Worm (Caenorhabditis elegans) whole organism, midembryonic: ENCODE measurements around the gene sel-1.

Experiments
- T22C8.4 ChIP-seq: fragments of 200-800 bp; sonication (Bioruptor generic); IDR thresholded peaks from 2 replicates; pipeline ENCODE4 v1.3.6; 2022; ENCODE audit warnings: missing genetic modification characterization, missing compliant biosample characterization
- cog-1 ChIP-seq: sonication (generic microtip); optimal IDR thresholded peaks from 2 replicates; lab custom pipeline; 2016; ENCODE audit warnings: missing genetic modification characterization, missing compliant biosample characterization
- flt-1 ChIP-seq: fragments of 200-800 bp; sonication (Bioruptor generic); IDR thresholded peaks from 2 replicates; pipeline ENCODE4 v1.3.6; 2022; ENCODE audit warnings: missing genetic modification characterization, missing compliant biosample characterization
- klf-2 ChIP-seq: fragments of 200-800 bp; sonication (Bioruptor generic); conservative IDR thresholded peaks from 2 replicates; pipeline ENCODE4 v1.3.6; 2022; ENCODE audit warnings: missing genetic modification reagents, missing genetic modification characterization, missing compliant biosample characterization
- med-1 ChIP-seq: sonication (generic microtip); optimal IDR thresholded peaks from 2 replicates; lab custom pipeline; 2017; ENCODE audit warnings: missing genetic modification characterization, mild to moderate bottlenecking, missing compliant biosample characterization, antibody characterized with exemption, missing genetic modification reagents; ENCODE audit not compliant: insufficient read depth
- ref-1 ChIP-seq: fragments of 200-800 bp; sonication (Bioruptor generic); conservative IDR thresholded peaks from 2 replicates; pipeline ENCODE4 v1.3.6; 2022; ENCODE audit warnings: missing genetic modification reagents, missing genetic modification characterization, missing compliant biosample characterization
- tab-1 ChIP-seq: fragments of 200-800 bp; sonication (Bioruptor generic); IDR thresholded peaks from 2 replicates; pipeline ENCODE4 v1.3.6; 2022; ENCODE audit warnings: missing genetic modification characterization, missing compliant biosample characterization
- ztf-23 ChIP-seq: fragments of 200-800 bp; sonication (Bioruptor generic); IDR thresholded peaks from 2 replicates; pipeline ENCODE4 v1.3.6; 2022; ENCODE audit warnings: missing genetic modification reagents, missing genetic modification characterization, missing compliant biosample characterization
- ztf-29 ChIP-seq: fragments of 200-800 bp; sonication (Bioruptor generic); IDR thresholded peaks from 2 replicates; pipeline ENCODE4 v1.3.6; 2022; ENCODE audit warnings: missing genetic modification reagents, missing genetic modification characterization, missing compliant biosample characterization

sel-1 gene

DNA sequence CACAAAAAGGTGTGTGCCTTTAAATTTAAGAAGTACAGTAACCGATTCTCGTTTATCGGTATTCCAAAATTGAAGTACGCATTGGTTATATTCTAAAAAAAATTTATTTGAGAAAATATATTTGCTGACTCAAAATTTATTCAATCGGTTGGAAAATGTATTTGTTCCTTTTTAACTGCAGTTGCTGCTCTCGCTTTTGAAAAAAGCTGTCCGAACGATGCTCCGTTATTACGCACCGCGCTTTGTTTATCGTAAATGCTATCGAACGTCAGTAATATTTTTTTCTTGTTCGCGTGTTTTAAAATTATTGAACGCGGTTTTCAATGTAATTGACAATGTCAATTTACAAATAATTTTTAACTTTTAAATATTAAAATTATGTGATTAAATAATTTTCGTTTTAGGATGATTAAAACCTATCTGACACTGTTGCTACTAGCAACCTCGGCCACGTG lies at the start of gene sel-1:
TSS of gene sel-1 (plus strand) at position 405 of the 455 bp plus-strand sequence.
- TF ChIP-seq ztf-23 (GFP tag; lab: Robert Waterston, UW) (no peak), klf-2 (no peak), ztf-29 (GFP tag; lab: Robert Waterston, UW) (no peak)

DNA sequence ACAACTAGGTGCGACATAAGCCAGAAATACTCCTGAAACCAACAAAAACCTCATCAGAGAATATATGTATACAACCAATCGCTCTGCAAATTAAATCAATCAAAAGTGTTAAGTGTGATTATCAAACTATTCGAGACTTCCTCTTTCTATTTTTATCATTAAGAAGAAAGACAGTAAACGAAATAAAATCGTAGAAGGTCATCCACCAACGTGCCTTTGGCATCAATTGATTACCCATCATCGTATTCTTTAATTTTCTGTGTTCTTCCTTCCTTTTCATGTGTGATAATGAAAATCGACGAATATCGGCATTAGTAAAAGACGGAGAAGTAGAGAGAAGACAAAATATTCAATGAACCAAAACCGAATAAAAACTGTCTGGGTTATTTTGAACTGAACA lies 48.6 kb upstream of the sel-1 start:
- no peak for TF ChIP-seq T22C8.4 (GFP tag; lab: Robert Waterston, UW)
- no peak for TF ChIP-seq med-1 (GFP tag; lab: Kevin White, UChicago)
- TF ChIP-seq ztf-29 (GFP tag; lab: Robert Waterston, UW): no peak

DNA sequence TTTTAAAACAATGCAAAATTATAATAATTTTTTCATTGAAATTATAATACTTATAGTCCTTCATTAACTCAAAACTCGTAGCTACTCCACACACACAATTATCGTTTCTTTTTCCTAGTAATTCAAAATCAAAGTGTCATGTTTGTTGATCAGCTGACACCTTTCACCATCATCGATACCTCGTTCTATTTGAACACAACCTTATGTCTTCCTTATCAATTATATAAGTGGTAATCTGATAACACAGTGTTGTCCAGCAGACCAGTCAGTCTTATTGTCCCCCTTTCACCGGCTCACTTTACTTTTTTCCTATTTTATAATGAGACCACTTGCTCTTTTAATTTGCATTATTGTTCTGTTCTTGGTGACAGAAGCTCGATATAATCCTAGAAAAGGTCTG lies 47.8 kb upstream of the sel-1 start, which contains the start of the genes T28H10.2 and lgmn-1:
TSS of gene T28H10.2 (minus strand) at position 177 of the 400 bp plus-strand sequence.
TSS of gene lgmn-1 (plus strand) at position 284 of the 400 bp plus-strand sequence.
- TF ChIP-seq ref-1 (GFP tag; lab: Robert Waterston, UW) (no peak), klf-2 (no peak), flt-1 (GFP tag; lab: Robert Waterston, UW) (no peak), ztf-23 (GFP tag; lab: Robert Waterston, UW) (no peak), tab-1 (GFP tag; lab: Robert Waterston, UW) (no peak), med-1 (GFP tag; lab: Kevin White, UChicago) (no peak), cog-1 (tag; lab: Kevin White, UChicago) (no peak), ztf-29 (GFP tag; lab: Robert Waterston, UW) (no peak), T22C8.4 (GFP tag; lab: Robert Waterston, UW) (no peak)

DNA sequence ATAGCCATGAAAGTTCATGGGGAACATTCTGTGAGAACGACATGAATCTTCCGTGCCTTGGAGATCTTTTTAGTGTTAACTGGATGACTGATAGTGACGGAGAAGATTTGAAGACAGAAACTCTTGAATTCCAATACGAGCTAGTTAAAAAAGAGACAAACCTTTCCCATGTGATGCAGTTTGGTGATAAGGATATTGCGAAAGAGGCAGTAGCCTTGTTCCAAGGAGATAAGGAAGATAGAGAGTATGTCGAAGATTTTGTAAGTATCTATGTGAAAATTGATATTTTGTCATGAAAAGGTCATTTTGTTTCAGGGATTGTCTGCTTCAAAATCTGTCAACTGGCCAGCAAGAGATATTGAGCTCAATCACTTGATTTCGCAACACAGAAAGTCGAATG lies 46.6 kb upstream of the sel-1 start:
- TF ChIP-seq cog-1 (tag; lab: Kevin White, UChicago): no peak
- no peak for TF ChIP-seq tab-1 (GFP tag; lab: Robert Waterston, UW)

DNA sequence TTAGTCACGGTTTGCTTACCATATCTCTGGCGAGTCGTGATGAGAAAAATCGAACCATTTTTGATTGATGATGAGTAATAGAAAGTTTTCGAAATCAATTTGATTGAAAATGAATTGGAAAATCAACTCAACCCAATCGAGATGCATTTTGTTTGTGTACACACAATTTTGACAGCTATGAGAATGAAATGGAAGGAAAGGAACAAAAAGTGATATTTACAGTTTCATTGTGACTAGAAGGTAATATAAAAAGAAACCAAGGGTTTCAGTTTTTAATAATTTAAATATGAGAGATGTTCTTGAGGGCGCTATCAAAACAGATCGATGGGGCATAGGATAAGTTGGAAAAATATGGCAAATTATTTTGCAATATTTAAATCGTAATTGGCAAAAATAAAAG lies 43.4 kb upstream of the sel-1 start, which contains the start of gene cal-1:
TSS of gene cal-1 (minus strand) at position 101 of the 400 bp plus-strand sequence.
- TF ChIP-seq ref-1 (GFP tag; lab: Robert Waterston, UW): no peak

DNA sequence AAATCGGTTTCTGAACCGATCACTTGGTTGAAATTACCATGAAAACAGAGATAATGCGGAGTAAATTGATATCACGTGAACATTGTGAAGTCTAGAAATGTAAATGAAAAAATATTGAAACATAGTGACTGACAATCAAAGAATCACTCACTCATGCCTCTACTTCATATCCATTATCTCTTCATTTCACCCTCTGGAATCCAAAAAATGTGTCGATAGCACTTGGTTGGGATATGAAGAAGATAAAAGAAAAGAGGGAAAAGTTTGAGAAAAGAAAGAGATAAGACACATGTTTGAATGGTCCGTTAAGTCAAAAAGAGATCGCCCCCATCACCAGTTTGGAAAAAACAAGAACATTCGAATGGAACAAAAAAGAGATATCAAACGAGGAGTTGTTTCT lies 42.8 kb upstream of the sel-1 start:
- TF ChIP-seq flt-1 (GFP tag; lab: Robert Waterston, UW) (no peak), T22C8.4 (GFP tag; lab: Robert Waterston, UW) (no peak), ztf-23 (GFP tag; lab: Robert Waterston, UW) (no peak), ztf-29 (GFP tag; lab: Robert Waterston, UW) (no peak)

DNA sequence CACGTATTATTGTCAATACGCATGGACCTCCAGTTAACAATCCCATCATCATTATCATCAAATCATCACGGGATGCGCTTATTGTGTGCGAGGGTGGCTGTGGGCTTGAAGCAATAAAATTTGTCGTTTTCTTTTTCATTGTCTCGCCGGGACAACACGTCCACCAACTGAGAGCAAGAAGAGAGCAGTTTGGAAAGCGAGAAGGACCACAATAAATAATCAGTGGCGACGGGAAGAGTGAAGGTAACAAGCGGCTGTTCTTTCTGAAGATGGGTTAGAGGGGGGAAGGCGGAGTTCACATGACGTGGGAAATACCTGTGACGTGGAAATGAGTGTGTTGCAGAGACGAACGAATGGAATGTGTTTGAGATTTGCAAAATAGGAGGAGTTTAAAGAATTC lies 41.8 kb upstream of the sel-1 start:
- TF ChIP-seq cog-1 (tag; lab: Kevin White, UChicago) (no peak), ref-1 (GFP tag; lab: Robert Waterston, UW) (no peak), ztf-29 (GFP tag; lab: Robert Waterston, UW) (no peak), T22C8.4 (GFP tag; lab: Robert Waterston, UW) (no peak), tab-1 (GFP tag; lab: Robert Waterston, UW) (no peak), flt-1 (GFP tag; lab: Robert Waterston, UW) (no peak), klf-2 (no peak), ztf-23 (GFP tag; lab: Robert Waterston, UW) (no peak), med-1 (GFP tag; lab: Kevin White, UChicago) (no peak)

DNA sequence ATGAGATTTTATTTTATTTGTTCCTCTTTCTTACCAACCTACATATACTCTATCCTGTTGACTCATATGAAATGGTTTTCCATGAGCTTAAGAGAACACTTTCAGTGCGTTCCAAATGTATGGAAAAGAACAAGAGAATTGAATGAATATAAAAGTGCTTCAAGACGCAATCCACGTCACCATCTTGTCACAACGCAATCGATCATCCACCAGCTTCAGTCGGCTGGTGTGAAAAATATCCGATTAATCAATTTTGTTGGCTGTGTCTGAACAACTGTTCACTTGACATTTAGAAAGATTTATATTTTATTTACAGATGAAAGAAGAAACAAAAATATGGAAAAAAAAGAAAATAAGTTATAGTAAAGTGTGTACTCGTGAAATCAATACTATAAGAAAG lies 37.2 kb upstream of the sel-1 start:
- no peak for TF ChIP-seq tab-1 (GFP tag; lab: Robert Waterston, UW)
- no peak for TF ChIP-seq klf-2
- TF ChIP-seq ref-1 (GFP tag; lab: Robert Waterston, UW): no peak
- no peak for TF ChIP-seq ztf-29 (GFP tag; lab: Robert Waterston, UW)

DNA sequence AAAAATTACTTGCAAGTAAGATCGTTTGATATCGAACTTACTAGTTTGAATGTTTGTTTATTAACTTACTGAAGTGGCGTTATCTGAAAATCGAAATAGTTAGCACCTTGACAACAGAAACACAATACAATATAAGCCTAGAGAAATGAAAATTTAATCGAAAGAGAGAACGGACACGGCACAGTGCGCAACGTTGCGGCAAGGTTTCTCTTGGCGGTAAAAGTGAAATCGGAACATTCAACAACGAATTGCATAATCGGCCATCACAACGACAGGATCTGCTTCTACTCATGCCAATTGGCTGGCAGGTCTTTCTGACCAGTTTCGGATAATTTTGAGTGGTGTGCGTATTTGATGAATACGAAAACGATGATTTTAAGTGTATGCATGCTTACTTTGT lies 35.0 kb upstream of the sel-1 start, which contains the start of gene dyf-4:
TSS of gene dyf-4 (minus strand) at position 213 of the 400 bp plus-strand sequence.
- TF ChIP-seq ztf-29 (GFP tag; lab: Robert Waterston, UW) (no peak), tab-1 (GFP tag; lab: Robert Waterston, UW) (no peak), klf-2 (no peak)

DNA sequence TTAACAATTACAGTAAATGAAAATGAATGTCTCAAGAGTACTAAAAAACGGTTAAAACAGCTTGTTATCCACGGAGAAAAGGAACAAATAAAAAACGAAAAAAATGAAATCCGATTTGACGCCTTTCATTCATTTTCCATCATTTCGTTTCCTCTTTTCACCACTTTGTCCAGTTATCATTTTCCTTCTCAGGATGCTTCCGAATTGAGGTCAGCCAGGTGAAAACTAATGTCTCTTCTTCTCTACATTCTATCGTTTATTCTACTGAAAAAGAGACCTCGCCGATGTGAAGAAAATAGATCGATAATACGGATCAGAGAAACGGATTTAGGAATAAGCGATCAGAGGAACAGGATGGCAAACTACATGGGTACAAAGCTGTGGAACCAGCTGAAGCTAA lies 34.4 kb upstream of the sel-1 start:
- no peak for TF ChIP-seq T22C8.4 (GFP tag; lab: Robert Waterston, UW)
- TF ChIP-seq tab-1 (GFP tag; lab: Robert Waterston, UW): no peak
- no peak for TF ChIP-seq ref-1 (GFP tag; lab: Robert Waterston, UW)
- no peak for TF ChIP-seq cog-1 (tag; lab: Kevin White, UChicago)
- TF ChIP-seq flt-1 (GFP tag; lab: Robert Waterston, UW): no peak
- TF ChIP-seq ztf-29 (GFP tag; lab: Robert Waterston, UW): no peak
- no peak for TF ChIP-seq med-1 (GFP tag; lab: Kevin White, UChicago)
- no peak for TF ChIP-seq ztf-23 (GFP tag; lab: Robert Waterston, UW)
- no peak for TF ChIP-seq klf-2

DNA sequence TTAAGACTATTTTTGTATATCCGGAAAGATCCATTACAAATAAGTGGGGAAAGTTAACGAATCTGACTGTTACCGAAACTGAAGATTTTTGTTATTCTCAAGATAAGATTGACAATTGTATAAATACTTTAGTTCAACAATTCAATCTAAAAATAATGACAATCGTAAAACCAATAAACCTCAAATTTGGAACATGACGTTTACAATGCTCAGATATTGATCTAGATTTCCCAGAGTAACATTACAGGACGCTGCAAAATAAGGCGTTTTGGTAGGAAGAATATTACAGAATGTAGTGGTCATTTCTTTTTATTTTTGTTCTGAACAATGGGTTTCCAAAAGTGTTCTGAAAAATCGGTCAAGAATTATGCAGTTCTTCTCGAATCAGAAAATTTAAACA lies 33.8 kb upstream of the sel-1 start, which contains the start of gene F45D3.1:
TSS of gene F45D3.1 (plus strand) at position 301 of the 400 bp plus-strand sequence.
- TF ChIP-seq cog-1 (tag; lab: Kevin White, UChicago): no peak
- TF ChIP-seq ztf-23 (GFP tag; lab: Robert Waterston, UW): no peak
- no peak for TF ChIP-seq ref-1 (GFP tag; lab: Robert Waterston, UW)
- TF ChIP-seq klf-2: no peak
- TF ChIP-seq med-1 (GFP tag; lab: Kevin White, UChicago): no peak
- no peak for TF ChIP-seq T22C8.4 (GFP tag; lab: Robert Waterston, UW)
